Fruit fly (Drosophila melanogaster) whole organism, pupa: ENCODE results near the gene CG5913.

Experiments used
- CG15710 ChIP-seq: fragments of 200-800 bp; sonication (Bioruptor generic); optimal IDR thresholded peaks from 2 replicates; lab custom pipeline; 2018; ENCODE audit warnings: missing biosample characterization, mild to moderate bottlenecking, missing genetic modification characterization, moderate library complexity
- D1 ChIP-seq: fragments of 200-800 bp; sonication (Bioruptor generic); optimal IDR thresholded peaks from 2 replicates; lab custom pipeline; 2018; ENCODE audit warnings: missing biosample characterization, mild to moderate bottlenecking, missing genetic modification characterization, moderate library complexity
- gl ChIP-seq: fragments of 200-800 bp; sonication (Bioruptor generic); optimal IDR thresholded peaks from 2 replicates; lab custom pipeline; 2018; ENCODE audit warnings: missing biosample characterization, mild to moderate bottlenecking, missing genetic modification characterization

Gene CG5913

dm6 chr3R:25941310-25941709 is 48.0 kb downstream of the CG5913 start:
- TF ChIP-seq gl (tag; lab: Kevin White, UChicago), result no peak
- TF ChIP-seq CG15710 (tag; lab: Kevin White, UChicago), result no peak
- TF ChIP-seq D1 (tag; lab: Kevin White, UChicago), result no peak
